Fruit fly (Drosophila melanogaster) whole organism, prepupa: ENCODE data around the gene CG10336.

Experiments used
- Blimp-1 ChIP-seq: fragments of 200-800 bp; sonication (Bioruptor generic); optimal IDR thresholded peaks from 3 replicates; lab custom pipeline; 2017; ENCODE audit warnings: missing biosample characterization, missing genetic modification characterization, mild to moderate bottlenecking, moderate library complexity, missing genetic modification reagents
- CG10631 ChIP-seq: fragments of 200-800 bp; sonication (Bioruptor generic); optimal IDR thresholded peaks from 2 replicates; lab custom pipeline; 2016; ENCODE audit warnings: missing biosample characterization, missing genetic modification characterization
- CG11762 ChIP-seq: fragments of 200-800 bp; sonication (Bioruptor generic); optimal IDR thresholded peaks from 3 replicates; lab custom pipeline; 2016; ENCODE audit warnings: missing biosample characterization, missing genetic modification characterization; ENCODE audit not compliant: insufficient read depth
- CG11902 ChIP-seq: fragments of 200-800 bp; sonication (Bioruptor generic); optimal IDR thresholded peaks from 3 replicates; lab custom pipeline; 2016; ENCODE audit warnings: missing biosample characterization, missing genetic modification characterization
- CG15336 ChIP-seq: fragments of 200-800 bp; sonication (Bioruptor generic); IDR thresholded peaks from 2 replicates; pipeline ENCODE4 v1.3.6; 2022; ENCODE audit warnings: missing biosample characterization, missing genetic modification characterization
- CG1621 ChIP-seq: fragments of 200-800 bp; sonication (Bioruptor generic); optimal IDR thresholded peaks from 3 replicates; lab custom pipeline; 2018; ENCODE audit warnings: missing biosample characterization, mild to moderate bottlenecking, missing genetic modification characterization
- CG3032 ChIP-seq: fragments of 200-800 bp; optimal IDR thresholded peaks from 2 replicates; lab custom pipeline; 2019; ENCODE audit warnings: missing biosample characterization, mild to moderate bottlenecking, missing genetic modification characterization, moderate library complexity
- CG34406 ChIP-seq: fragments of 200-800 bp; sonication (Bioruptor generic); optimal IDR thresholded peaks from 3 replicates; lab custom pipeline; 2016; ENCODE audit warnings: missing biosample characterization, missing genetic modification characterization
- CG3919 ChIP-seq: fragments of 200-800 bp; sonication (Bioruptor generic); optimal IDR thresholded peaks from 3 replicates; lab custom pipeline; 2016; ENCODE audit warnings: missing biosample characterization, missing genetic modification characterization
- CG6163 ChIP-seq: fragments of 200-800 bp; sonication (Bioruptor generic); IDR thresholded peaks from 3 replicates; pipeline ENCODE4 v1.3.6; 2022; ENCODE audit warnings: missing biosample characterization, missing genetic modification characterization
- CG6276 ChIP-seq: fragments of 200-800 bp; sonication (Bioruptor generic); optimal IDR thresholded peaks from 2 replicates; lab custom pipeline; 2017; ENCODE audit warnings: missing biosample characterization, mild to moderate bottlenecking, missing genetic modification characterization
- CG6792 ChIP-seq: fragments of 200-800 bp; sonication (Bioruptor generic); optimal IDR thresholded peaks from 3 replicates; lab custom pipeline; 2016; ENCODE audit warnings: missing biosample characterization, missing genetic modification characterization
- CG6808 ChIP-seq: fragments of 200-800 bp; sonication (Bioruptor generic); optimal IDR thresholded peaks from 3 replicates; lab custom pipeline; 2017; ENCODE audit warnings: missing biosample characterization, missing genetic modification characterization, mild to moderate bottlenecking, moderate library complexity, missing genetic modification reagents
- CG8319 ChIP-seq: fragments of 200-800 bp; sonication (Bioruptor generic); optimal IDR thresholded peaks from 3 replicates; lab custom pipeline; 2016; ENCODE audit warnings: missing biosample characterization, missing genetic modification characterization
- CG9139 ChIP-seq: fragments of 200-800 bp; sonication (Bioruptor generic); optimal IDR thresholded peaks from 3 replicates; lab custom pipeline; 2017; ENCODE audit warnings: missing biosample characterization, mild to moderate bottlenecking, missing genetic modification characterization
- Eip78C ChIP-seq: fragments of 200-800 bp; sonication (Bioruptor generic); peaks from one replicate; lab custom pipeline; 2016; ENCODE audit warnings: missing biosample characterization, missing genetic modification characterization
- Eip93F ChIP-seq: fragments of 200-800 bp; sonication (Bioruptor generic); optimal IDR thresholded peaks from 2 replicates; lab custom pipeline; 2016; ENCODE audit warnings: missing biosample characterization, mild to moderate bottlenecking, missing genetic modification characterization
- Gug ChIP-seq: fragments of 200-800 bp; sonication (Bioruptor generic); IDR thresholded peaks from 2 replicates; pipeline ENCODE4 v1.3.6; 2022; ENCODE audit warnings: missing biosample characterization, missing genetic modification characterization
- Hr38 ChIP-seq: sonication (Bioruptor generic); optimal IDR thresholded peaks from 2 replicates; lab custom pipeline; 2016; ENCODE audit warnings: missing biosample characterization, missing genetic modification characterization
- Hr4 ChIP-seq: fragments of 200-800 bp; sonication (Bioruptor generic); optimal IDR thresholded peaks from 3 replicates; lab custom pipeline; 2016; ENCODE audit warnings: missing biosample characterization, missing genetic modification characterization
- Met ChIP-seq: fragments of 200-800 bp; sonication (Bioruptor generic); optimal IDR thresholded peaks from 3 replicates; lab custom pipeline; 2016; ENCODE audit warnings: missing biosample characterization, missing genetic modification characterization
- OdsH ChIP-seq: fragments of 200-800 bp; sonication (Bioruptor generic); optimal IDR thresholded peaks from 3 replicates; lab custom pipeline; 2016; ENCODE audit warnings: missing biosample characterization, missing genetic modification characterization
- Smox ChIP-seq: fragments of 200-800 bp; sonication (Bioruptor generic); optimal IDR thresholded peaks from 3 replicates; lab custom pipeline; 2016; ENCODE audit warnings: missing biosample characterization, missing genetic modification characterization
- Sox14 ChIP-seq: fragments of 200-800 bp; sonication (Bioruptor generic); optimal IDR thresholded peaks from 3 replicates; lab custom pipeline; 2016; ENCODE audit warnings: missing biosample characterization, missing genetic modification characterization
- Sox15 ChIP-seq: fragments of 200-800 bp; sonication (Bioruptor generic); optimal IDR thresholded peaks from 3 replicates; lab custom pipeline; 2016; ENCODE audit warnings: missing biosample characterization, missing genetic modification characterization
- achi ChIP-seq: fragments of 200-800 bp; sonication (Bioruptor generic); optimal IDR thresholded peaks from 3 replicates; lab custom pipeline; 2016; ENCODE audit warnings: missing biosample characterization, missing genetic modification characterization
- acj6 ChIP-seq: fragments of 200-800 bp; sonication (Bioruptor generic); optimal IDR thresholded peaks from 3 replicates; lab custom pipeline; 2016; ENCODE audit warnings: missing biosample characterization, missing genetic modification characterization
- cyc ChIP-seq: fragments of 200-800 bp; sonication (Bioruptor generic); optimal IDR thresholded peaks from 3 replicates; lab custom pipeline; 2016; ENCODE audit warnings: missing biosample characterization, missing genetic modification characterization
- dsx ChIP-seq: fragments of 200-800 bp; optimal IDR thresholded peaks from 3 replicates; lab custom pipeline; 2019; ENCODE audit warnings: missing biosample characterization, mild to moderate bottlenecking, missing genetic modification characterization, moderate library complexity; ENCODE audit not compliant: poor library complexity, severe bottlenecking
- eg ChIP-seq: fragments of 200-800 bp; sonication (Bioruptor generic); IDR thresholded peaks from 3 replicates; pipeline ENCODE4 v1.3.6; 2022; ENCODE audit warnings: missing biosample characterization, missing genetic modification characterization
- esn ChIP-seq: fragments of 200-800 bp; sonication (Bioruptor generic); optimal IDR thresholded peaks from 2 replicates; lab custom pipeline; 2016; ENCODE audit warnings: missing biosample characterization, mild to moderate bottlenecking, missing genetic modification characterization, moderate library complexity
- fd59A ChIP-seq: fragments of 200-800 bp; sonication (Bioruptor generic); optimal IDR thresholded peaks from 2 replicates; lab custom pipeline; 2017; ENCODE audit warnings: missing biosample characterization, mild to moderate bottlenecking, missing genetic modification characterization, missing genetic modification reagents
- fd85E ChIP-seq: fragments of 200-800 bp; sonication (Bioruptor generic); optimal IDR thresholded peaks from 3 replicates; lab custom pipeline; 2016; ENCODE audit warnings: missing biosample characterization, missing genetic modification characterization
- fkh ChIP-seq: fragments of 200-800 bp; sonication (Bioruptor generic); optimal IDR thresholded peaks from 3 replicates; lab custom pipeline; 2017; ENCODE audit warnings: missing biosample characterization, mild to moderate bottlenecking, missing genetic modification characterization, moderate library complexity
- lz ChIP-seq: fragments of 200-800 bp; sonication (Bioruptor generic); optimal IDR thresholded peaks from 3 replicates; lab custom pipeline; 2016; ENCODE audit warnings: missing biosample characterization, missing genetic modification characterization
- salr ChIP-seq, 2 experiments: fragments of 200-800 bp; sonication (Bioruptor generic); optimal IDR thresholded peaks; 3 replicates each; lab custom pipeline; 2016 to 2018; ENCODE audit warnings: missing biosample characterization in 2 of 2, missing genetic modification characterization in 2 of 2, mild to moderate bottlenecking in 1 of 2
- svp ChIP-seq: fragments of 200-800 bp; sonication (Bioruptor generic); peaks from one replicate; lab custom pipeline; 2016; ENCODE audit warnings: missing biosample characterization, missing genetic modification characterization
- topi ChIP-seq: fragments of 200-800 bp; sonication (Bioruptor generic); optimal IDR thresholded peaks from 3 replicates; lab custom pipeline; 2016; ENCODE audit warnings: missing biosample characterization, missing genetic modification characterization

CG10336 gene

DNA sequence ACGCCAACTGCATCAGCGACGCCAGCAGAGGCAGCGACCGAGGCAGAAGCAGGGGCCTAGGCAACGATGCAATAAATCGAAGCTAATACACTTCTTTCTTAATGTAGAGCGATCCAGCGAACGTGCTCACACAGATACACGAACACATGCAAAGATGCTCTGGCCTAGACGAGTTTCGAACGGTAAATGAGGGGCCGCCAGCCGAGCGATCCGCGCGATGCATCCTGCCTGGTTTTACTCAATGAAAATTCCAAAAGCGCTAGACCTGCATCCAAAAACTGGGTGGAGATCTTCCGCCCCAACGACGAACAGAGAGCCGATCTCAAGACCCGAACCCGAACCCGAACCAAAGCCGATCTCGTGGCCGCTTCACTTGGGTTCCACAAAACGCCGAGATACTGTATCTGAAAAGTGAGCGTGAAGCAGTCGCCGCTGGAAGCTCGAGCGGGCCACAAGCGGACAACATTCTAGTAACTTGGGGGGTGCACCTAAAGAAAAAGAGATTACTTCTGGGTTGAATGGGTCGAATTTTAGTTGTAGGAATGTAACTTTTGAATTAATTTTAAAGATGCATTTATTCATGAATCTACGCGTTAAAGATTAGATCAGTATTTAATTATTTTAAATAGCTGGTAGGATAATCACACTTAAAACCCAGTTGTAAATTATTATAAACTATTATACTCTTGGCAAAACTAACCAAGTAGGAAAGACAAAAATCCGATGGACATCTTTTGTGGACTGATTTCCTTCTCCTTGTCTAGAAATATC lies 43.6 kb downstream of the CG10336 start (continued):
- no peak for TF ChIP-seq achi
- TF ChIP-seq Eip78C (GFP tag; lab: Kevin White, UChicago) = peak; percentile 54
- no peak for TF ChIP-seq CG3032
- peak; percentile 27 for TF ChIP-seq OdsH
- no peak for TF ChIP-seq CG34406 (GFP tag; lab: Kevin White, UChicago)
- no peak for TF ChIP-seq Sox14
- no peak for TF ChIP-seq CG6276 (GFP tag; lab: Kevin White, UChicago)
- TF ChIP-seq cyc = no peak
- TF ChIP-seq topi = peak; percentile 33
- TF ChIP-seq, all 60 proteins: peak for 18

DNA sequence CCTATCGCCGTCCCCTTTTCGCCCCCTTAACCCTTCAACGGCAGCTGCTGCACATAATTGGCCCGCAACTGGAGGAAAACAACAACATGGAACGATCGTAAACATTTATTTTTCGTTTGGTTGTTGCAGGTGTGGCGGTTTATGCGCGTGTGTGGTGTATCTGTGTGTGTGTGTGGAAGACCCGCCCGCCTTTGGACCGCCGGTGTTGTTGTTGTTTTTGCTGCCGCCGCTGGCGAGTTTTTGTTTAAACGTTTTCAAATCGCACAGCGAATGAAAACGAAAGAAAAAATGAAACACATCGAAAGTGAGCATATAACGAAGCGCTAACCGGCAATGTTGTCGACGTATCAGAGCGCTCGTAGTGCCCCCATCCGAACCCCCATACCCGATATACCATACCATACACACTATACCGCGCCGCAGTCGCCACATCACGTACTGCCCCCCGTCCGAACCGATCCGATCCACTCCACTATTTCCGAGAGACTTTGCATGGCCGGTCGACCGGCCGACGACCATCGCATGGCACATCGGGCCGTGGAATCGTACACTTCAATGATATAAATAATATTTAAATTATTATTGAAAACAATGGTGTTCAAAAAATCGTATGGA lies 46.3 kb downstream of the CG10336 start:
- no peak for TF ChIP-seq cyc
- no peak for TF ChIP-seq Eip93F (GFP tag; lab: Kevin White, UChicago)
- no peak for TF ChIP-seq CG10631 (GFP tag; lab: Kevin White, UChicago)
- TF ChIP-seq CG1621 (tag; lab: Kevin White, UChicago) = no peak
- TF ChIP-seq CG9139 (GFP tag; lab: Kevin White, UChicago) = no peak
- TF ChIP-seq fkh (GFP tag; lab: Kevin White, UChicago) = peak; percentile 52
- TF ChIP-seq esn (GFP tag; lab: Kevin White, UChicago) = no peak
- no peak for TF ChIP-seq CG11902 (GFP tag; lab: Kevin White, UChicago)
- TF ChIP-seq fd85E (GFP tag; lab: Kevin White, UChicago) = no peak
- peak; percentile 48; the same call in 1 of the 3 replicates for TF ChIP-seq eg (GFP tag; lab: Robert Waterston, UW)
- no peak for TF ChIP-seq CG6163 (GFP tag; lab: Robert Waterston, UW)
- no peak for TF ChIP-seq CG15336 (GFP tag; lab: Robert Waterston, UW)
- peak; percentile 11 for TF ChIP-seq svp (GFP tag; lab: Kevin White, UChicago)
- TF ChIP-seq Met (GFP tag; lab: Kevin White, UChicago) = no peak

dm6 chr2L:18737239-18737638 lies 47.9 kb downstream of the CG10336 start:
- TF ChIP-seq Gug (GFP tag; lab: Robert Waterston, UW) (no peak), Hr4 (GFP tag; lab: Kevin White, UChicago) (no peak), Smox (GFP tag; lab: Kevin White, UChicago) (no peak), Eip78C (GFP tag; lab: Kevin White, UChicago) (peak; percentile 27), CG6808 (GFP tag; lab: Kevin White, UChicago) (no peak), CG34406 (GFP tag; lab: Kevin White, UChicago) (no peak), acj6 (no peak), CG11762 (GFP tag; lab: Kevin White, UChicago) (no peak), CG11902 (GFP tag; lab: Kevin White, UChicago) (no peak), fkh (GFP tag; lab: Kevin White, UChicago) (peak; percentile 19), CG1621 (tag; lab: Kevin White, UChicago) (no peak), CG8319 (GFP tag; lab: Kevin White, UChicago) (no peak)

dm6 chr2L:18740010-18740409 lies 50.7 kb downstream of the CG10336 start, which contains the start of the genes CG42752 and CG15167:
Gene CG42752, minus strand, starts transcription at chr2L:18740110.
Gene CG15167, plus strand, starts transcription at chr2L:18740358.
- no peak for TF ChIP-seq Sox15 (GFP tag; lab: Kevin White, UChicago)
- TF ChIP-seq eg (GFP tag; lab: Robert Waterston, UW) = no peak
- no peak for TF ChIP-seq Hr38 (GFP tag; lab: Kevin White, UChicago)
- TF ChIP-seq Eip78C (GFP tag; lab: Kevin White, UChicago) = no peak
- TF ChIP-seq CG11902 (GFP tag; lab: Kevin White, UChicago) = no peak
- TF ChIP-seq dsx (GFP tag; lab: Kevin White, UChicago) = no peak
- TF ChIP-seq CG6792 = no peak
- TF ChIP-seq CG3919 (GFP tag; lab: Kevin White, UChicago) = no peak
- TF ChIP-seq Blimp-1 (GFP tag; lab: Kevin White, UChicago) = no peak
- TF ChIP-seq salr (GFP tag; optimal IDR thresholded peaks at IDR 0.05; lab: Kevin White, UChicago) = no peak
- TF ChIP-seq lz (GFP tag; lab: Kevin White, UChicago) = no peak
- TF ChIP-seq fd59A (GFP tag; lab: Kevin White, UChicago) = no peak
- no peak for TF ChIP-seq CG3032
- no peak for TF ChIP-seq cyc
- TF ChIP-seq, all 60 proteins: peak for 0
